Fruit fly (Drosophila melanogaster) whole organism, pupa: ENCODE results near the gene CG10589.
A peak's percentile ranks its signal among the peaks of the same experiment; 100 is the strongest.

Experiments used
- CG10348 ChIP-seq: fragments of 200-800 bp; sonication (Bioruptor generic); IDR thresholded peaks from 2 replicates; pipeline ENCODE4 v1.3.6; 2022; ENCODE audit warnings: missing biosample characterization, missing genetic modification characterization
- CG12605 ChIP-seq: fragments of 200-800 bp; sonication (Bioruptor generic); IDR thresholded peaks from 2 replicates; pipeline ENCODE4 v1.3.6; 2022; ENCODE audit warnings: missing biosample characterization, missing genetic modification characterization
- CG13204 ChIP-seq: fragments of 200-800 bp; sonication (Bioruptor generic); optimal IDR thresholded peaks from 2 replicates; lab custom pipeline; 2018; ENCODE audit warnings: missing biosample characterization, mild to moderate bottlenecking, missing genetic modification characterization, moderate library complexity
- CG14655 ChIP-seq: fragments of 200-800 bp; sonication (Bioruptor generic); optimal IDR thresholded peaks from 3 replicates; lab custom pipeline; 2017; ENCODE audit warnings: mild to moderate bottlenecking, missing biosample characterization, missing genetic modification reagents, missing genetic modification characterization
- CG15710 ChIP-seq: fragments of 200-800 bp; sonication (Bioruptor generic); optimal IDR thresholded peaks from 2 replicates; lab custom pipeline; 2018; ENCODE audit warnings: missing biosample characterization, mild to moderate bottlenecking, missing genetic modification characterization, moderate library complexity
- CG17806 ChIP-seq: fragments of 200-800 bp; sonication (Bioruptor generic); optimal IDR thresholded peaks from 2 replicates; lab custom pipeline; 2018; ENCODE audit warnings: missing biosample characterization, mild to moderate bottlenecking, missing genetic modification characterization, moderate library complexity
- CG32121 ChIP-seq: fragments of 200-800 bp; sonication (Bioruptor generic); IDR thresholded peaks from 2 replicates; pipeline ENCODE4 v1.3.6; 2022; ENCODE audit warnings: missing biosample characterization, missing genetic modification characterization
- CG34367 ChIP-seq: fragments of 200-800 bp; sonication (Bioruptor generic); optimal IDR thresholded peaks from 2 replicates; lab custom pipeline; 2018; ENCODE audit warnings: missing biosample characterization, mild to moderate bottlenecking, missing genetic modification characterization
- CG4496 ChIP-seq: fragments of 200-800 bp; sonication (Bioruptor generic); IDR thresholded peaks from 3 replicates; pipeline ENCODE4 v1.3.6; 2022; ENCODE audit warnings: missing biosample characterization, missing genetic modification characterization
- CG8159 ChIP-seq: fragments of 200-800 bp; sonication (Bioruptor generic); optimal IDR thresholded peaks from 3 replicates; lab custom pipeline; 2018; ENCODE audit warnings: missing biosample characterization, mild to moderate bottlenecking, missing genetic modification characterization, moderate library complexity
- CG8301 ChIP-seq: fragments of 200-800 bp; sonication (Bioruptor generic); optimal IDR thresholded peaks from 2 replicates; lab custom pipeline; 2018; ENCODE audit warnings: missing biosample characterization, mild to moderate bottlenecking, missing genetic modification characterization
- CG9948 ChIP-seq: fragments of 200-800 bp; sonication (Bioruptor generic); optimal IDR thresholded peaks from 2 replicates; lab custom pipeline; 2018; ENCODE audit warnings: missing biosample characterization, mild to moderate bottlenecking, missing genetic modification characterization, moderate library complexity
- D1 ChIP-seq: fragments of 200-800 bp; sonication (Bioruptor generic); optimal IDR thresholded peaks from 2 replicates; lab custom pipeline; 2018; ENCODE audit warnings: missing biosample characterization, mild to moderate bottlenecking, missing genetic modification characterization, moderate library complexity
- EcR ChIP-seq: fragments of 200-800 bp; sonication (Bioruptor generic); optimal IDR thresholded peaks from 3 replicates; lab custom pipeline; 2019; ENCODE audit warnings: missing biosample characterization, missing genetic modification characterization, mild to moderate bottlenecking, moderate library complexity, missing genetic modification reagents
- Ets98B ChIP-seq: fragments of 200-800 bp; sonication (Bioruptor generic); IDR thresholded peaks from 2 replicates; pipeline ENCODE4 v1.3.6; 2022; ENCODE audit warnings: missing biosample characterization, missing genetic modification characterization
- Pif1A ChIP-seq: fragments of 200-800 bp; sonication (Bioruptor generic); optimal IDR thresholded peaks from 3 replicates; lab custom pipeline; 2016; ENCODE audit warnings: missing biosample characterization, missing genetic modification characterization
- Pif1B ChIP-seq: fragments of 200-800 bp; sonication (Bioruptor generic); optimal IDR thresholded peaks from 3 replicates; lab custom pipeline; 2016; ENCODE audit warnings: missing biosample characterization, missing genetic modification characterization
- Snoo ChIP-seq: fragments of 200-800 bp; sonication (Bioruptor generic); optimal IDR thresholded peaks from 3 replicates; lab custom pipeline; 2017; ENCODE audit warnings: missing biosample characterization, mild to moderate bottlenecking, missing genetic modification characterization, inconsistent platforms
- fd96Ca ChIP-seq: fragments of 200-800 bp; sonication (Bioruptor generic); IDR thresholded peaks from 3 replicates; pipeline ENCODE4 v1.3.6; 2022; ENCODE audit warnings: missing biosample characterization, missing genetic modification characterization
- gl ChIP-seq: fragments of 200-800 bp; sonication (Bioruptor generic); optimal IDR thresholded peaks from 2 replicates; lab custom pipeline; 2018; ENCODE audit warnings: missing biosample characterization, mild to moderate bottlenecking, missing genetic modification characterization
- rn ChIP-seq: fragments of 200-800 bp; sonication (Bioruptor generic); IDR thresholded peaks from 2 replicates; pipeline ENCODE4 v1.3.6; 2022; ENCODE audit warnings: missing biosample characterization, missing genetic modification characterization

The CG10589 gene

dm6 chr3L:20952622-20953618 is 25.3 kb downstream of the CG10589 start:
- peak; percentile 24 for TF ChIP-seq CG15710 (tag; lab: Kevin White, UChicago)
- TF ChIP-seq gl (tag; lab: Kevin White, UChicago), result no peak
- TF ChIP-seq CG14655 (GFP tag; lab: Kevin White, UChicago), result peak; percentile 8
- no peak for TF ChIP-seq EcR (GFP tag; lab: Kevin White, UChicago)
- TF ChIP-seq Pif1A (GFP tag; lab: Kevin White, UChicago), result no peak
- TF ChIP-seq D1, result no peak
- TF ChIP-seq CG8159 (tag; lab: Kevin White, UChicago), result peak; percentile 33
- TF ChIP-seq Pif1B (GFP tag; lab: Kevin White, UChicago), result no peak
- TF ChIP-seq rn (GFP tag; lab: Robert Waterston, UW), result peak; percentile 44; the same call in 1 of the 2 replicates
- TF ChIP-seq Snoo (tag; lab: Kevin White, UChicago), result peak; percentile 42
- TF ChIP-seq Ets98B (GFP tag; lab: Robert Waterston, UW), result peak; percentile 48; the same call in 1 of the 2 replicates
- peak; percentile 45; the same call in 1 of the 2 replicates for TF ChIP-seq CG32121
- peak; percentile 13 for TF ChIP-seq CG8301 (tag; lab: Kevin White, UChicago)
- peak; percentile 74; the same call in 2 of the 3 replicates for TF ChIP-seq CG4496 (GFP tag; lab: Robert Waterston, UW)
- peak; percentile 73; the same call in 1 of the 2 replicates for TF ChIP-seq CG12605 (GFP tag; lab: Robert Waterston, UW)
- no peak for TF ChIP-seq CG34367 (tag; lab: Kevin White, UChicago)
- TF ChIP-seq CG9948 (tag; lab: Kevin White, UChicago), result peak; percentile 35
- TF ChIP-seq CG17806 (tag; lab: Kevin White, UChicago), result peak; percentile 28
- no peak for TF ChIP-seq CG10348
- peak; percentile 75 for TF ChIP-seq fd96Ca
- TF ChIP-seq CG13204 (GFP tag; lab: Kevin White, UChicago), result no peak
- TF ChIP-seq, all 21 proteins: peak for 13

- no peak for TF ChIP-seq CG9948 (tag; lab: Kevin White, UChicago)
- no peak for TF ChIP-seq D1
- no peak for TF ChIP-seq CG14655 (GFP tag; lab: Kevin White, UChicago)
- no peak for TF ChIP-seq CG12605 (GFP tag; lab: Robert Waterston, UW)
- no peak for TF ChIP-seq Pif1B (GFP tag; lab: Kevin White, UChicago)
Observed at dm6 chr3L:20954118-20954517, 26.5 kb downstream of the CG10589 start.

- TF ChIP-seq rn (GFP tag; lab: Robert Waterston, UW) (no peak), EcR (GFP tag; lab: Kevin White, UChicago) (no peak), CG10348 (no peak)
Observed at dm6 chr3L:20956650-20957049, 29.0 kb downstream of the CG10589 start, which contains the start of the genes Sems and CG10588. Gene Sems (minus strand): TSS chr3L:20956750. Gene CG10588 (plus strand): TSS chr3L:20956934.

dm6 chr3L:20961286-20961685 is 33.7 kb downstream of the CG10589 start, which contains the start of gene CG11037:
Gene CG11037 (minus strand): TSS chr3L:20961386.
- no peak for TF ChIP-seq EcR (GFP tag; lab: Kevin White, UChicago)

dm6 chr3L:20962455-20962854 is 34.8 kb downstream of the CG10589 start, which contains the start of gene CG10587:
Gene CG10587 (minus strand): TSS chr3L:20962555.
- TF ChIP-seq CG12605 (GFP tag; lab: Robert Waterston, UW) (no peak), CG32121 (no peak), CG8301 (tag; lab: Kevin White, UChicago) (no peak), CG15710 (tag; lab: Kevin White, UChicago) (no peak), CG17806 (tag; lab: Kevin White, UChicago) (no peak)
- TF ChIP-seq, all 21 proteins: peak for 0

dm6 chr3L:20966662-20967061 is 39.0 kb downstream of the CG10589 start, which contains the start of gene CG12983:
Gene CG12983 (minus strand): TSS chr3L:20966762.
- TF ChIP-seq gl (tag; lab: Kevin White, UChicago) (no peak), CG13204 (GFP tag; lab: Kevin White, UChicago) (no peak), D1 (no peak), CG32121 (no peak), CG8159 (tag; lab: Kevin White, UChicago) (no peak), CG34367 (tag; lab: Kevin White, UChicago) (no peak), CG14655 (GFP tag; lab: Kevin White, UChicago) (no peak), Pif1B (GFP tag; lab: Kevin White, UChicago) (no peak), CG10348 (no peak), rn (GFP tag; lab: Robert Waterston, UW) (no peak), CG8301 (tag; lab: Kevin White, UChicago) (no peak), CG17806 (tag; lab: Kevin White, UChicago) (no peak), fd96Ca (no peak), CG9948 (tag; lab: Kevin White, UChicago) (no peak), Ets98B (GFP tag; lab: Robert Waterston, UW) (no peak), Snoo (tag; lab: Kevin White, UChicago) (no peak), CG4496 (GFP tag; lab: Robert Waterston, UW) (no peak), CG15710 (tag; lab: Kevin White, UChicago) (no peak), CG12605 (GFP tag; lab: Robert Waterston, UW) (no peak), Pif1A (GFP tag; lab: Kevin White, UChicago) (no peak)
- TF ChIP-seq, all 21 proteins: peak for 0
